Fruit fly (Drosophila melanogaster): ENCODE results near the gene B9d1.

Gene B9d1

DNA sequence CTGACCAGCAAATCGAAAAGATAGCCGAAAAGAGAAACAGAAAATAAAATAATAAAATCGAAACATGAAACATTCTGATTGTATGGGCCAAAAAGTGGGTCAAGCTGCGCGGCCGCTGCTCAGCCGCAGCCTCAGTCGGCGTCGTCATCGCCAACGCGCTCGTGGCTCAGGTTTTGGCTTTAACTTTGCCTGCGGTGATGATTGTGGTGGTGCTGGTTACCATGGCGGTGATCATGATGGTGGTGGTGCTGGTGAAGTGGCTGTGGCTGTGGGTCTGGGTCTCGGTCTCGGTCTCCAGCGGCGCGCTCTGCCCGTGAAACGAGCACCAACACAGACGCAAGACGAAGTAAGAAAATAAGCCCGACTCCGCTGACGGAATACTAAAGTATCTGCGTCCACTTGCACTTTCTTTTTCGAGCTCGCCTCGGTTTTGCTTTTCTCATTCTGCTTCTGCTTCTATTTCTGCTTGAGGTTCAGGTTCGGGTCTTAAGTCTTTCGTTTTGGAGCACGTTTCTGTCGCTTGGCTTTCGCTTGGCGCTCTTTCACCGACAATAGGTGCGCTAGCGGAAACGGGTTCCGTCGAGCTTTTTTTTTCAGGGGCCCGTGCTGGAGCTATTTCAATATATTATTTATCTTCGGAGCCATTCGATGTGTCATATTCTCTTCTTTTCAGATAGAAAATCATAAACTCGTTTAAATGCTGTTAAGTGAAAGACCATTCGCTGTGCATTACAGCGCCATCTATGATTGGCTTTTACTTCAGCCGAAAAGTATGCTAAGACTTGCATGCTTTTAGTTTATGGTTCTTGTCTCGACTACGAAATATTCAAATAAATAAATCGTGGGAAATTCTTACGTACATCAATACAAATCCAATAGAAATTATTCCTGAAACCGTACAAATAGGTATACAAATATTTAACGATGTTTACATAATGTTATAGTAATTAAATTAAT is 44.0 kb upstream of the B9d1 start (continued):
- no peak for TF ChIP-seq CG10979 (tag; optimal IDR thresholded peaks at IDR 0.05)
- no peak for TF ChIP-seq HHEX (GFP tag; optimal IDR thresholded peaks at IDR 0.05)
- no peak for TF ChIP-seq bowl (GFP tag; IDR thresholded peaks at IDR 0.05)
- peak; percentile 96 for TF ChIP-seq Dip2 (GFP tag; IDR thresholded peaks at IDR 0.05)
- peak; percentile 34; the same call in 1 of the 3 replicates for TF ChIP-seq CG11456 (GFP tag; IDR thresholded peaks at IDR 0.05)
- peak in 1 of 2 experiments; percentile 53 for TF ChIP-seq insv (GFP tag; optimal IDR thresholded peaks at IDR 0.05)
- no peak for TF ChIP-seq CG1233 (GFP tag; optimal IDR thresholded peaks at IDR 0.05)
- TF ChIP-seq chif (GFP tag; optimal IDR thresholded peaks at IDR 0.05) = peak in 1 of 2 experiments; percentile 25
- TF ChIP-seq trem (tag; optimal IDR thresholded peaks at IDR 0.05) = peak; percentile 28
- 0 out of 4 replicates have a peak, but pooled peaks have one; percentile 56 for TF ChIP-seq chinmo (GFP tag; IDR thresholded peaks at IDR 0.05; ENCODE audit: partially characterized antibody)
- TF ChIP-seq crp (GFP tag; optimal IDR thresholded peaks at IDR 0.05) = no peak
- no peak for TF ChIP-seq grau (tag; optimal IDR thresholded peaks at IDR 0.05)
- peak; percentile 24 for TF ChIP-seq Hsf (GFP tag; optimal IDR thresholded peaks at IDR 0.05)
- TF ChIP-seq psq (GFP tag; optimal IDR thresholded peaks at IDR 0.05) = no peak
- TF ChIP-seq Bgb (GFP tag; IDR thresholded peaks at IDR 0.05; ENCODE audit: partially characterized antibody) = 0 out of 2 replicates have a peak, but pooled peaks have one; percentile 13
- peak; percentile 39 for TF ChIP-seq zen (tag; optimal IDR thresholded peaks at IDR 0.05)
- TF ChIP-seq Opbp (GFP tag; IDR thresholded peaks at IDR 0.05; ENCODE audit: partially characterized antibody) = peak; percentile 53; the same call in 1 of the 3 replicates
- peak; percentile 63 for TF ChIP-seq pita (GFP tag; optimal IDR thresholded peaks at IDR 0.05)
- TF ChIP-seq CG33213 (GFP tag; optimal IDR thresholded peaks at IDR 0.05) = peak; percentile 50
- peak; percentile 82 for TF ChIP-seq Ets65A (GFP tag)
- peak; percentile 38 for TF ChIP-seq abd-A (tag; optimal IDR thresholded peaks at IDR 0.05)
- TF ChIP-seq vvl (GFP tag; IDR thresholded peaks at IDR 0.05) = 0 out of 2 replicates have a peak, but pooled peaks have one; percentile 21
- peak; percentile 30 for TF ChIP-seq sens (GFP tag)
- peak; percentile 4 for TF ChIP-seq Mad (GFP tag; optimal IDR thresholded peaks at IDR 0.05)
- no peak for TF ChIP-seq CG13296 (GFP tag; optimal IDR thresholded peaks at IDR 0.05)
- no peak for TF ChIP-seq pum (GFP tag; optimal IDR thresholded peaks at IDR 0.05)
- TF ChIP-seq HLHmδ (GFP tag; optimal IDR thresholded peaks at IDR 0.05) = no peak

DNA sequence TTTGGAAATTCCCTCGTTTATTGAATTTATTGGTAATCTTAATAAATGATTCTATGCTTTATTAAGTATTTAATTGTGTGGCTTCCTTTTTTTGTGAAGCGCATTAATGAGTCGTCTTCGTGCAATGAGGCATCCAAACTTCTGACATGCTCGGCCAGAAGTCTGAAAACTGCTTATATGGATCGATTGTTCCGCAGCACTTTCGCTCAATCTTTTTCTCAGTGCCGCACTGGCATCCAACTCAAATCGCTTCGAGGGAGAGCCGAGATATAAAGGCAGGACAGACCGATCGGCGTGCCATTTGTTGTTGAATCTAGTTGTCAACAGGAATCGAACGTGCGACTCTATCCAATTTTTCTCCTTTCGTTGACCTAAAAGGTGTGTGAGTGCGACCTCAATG is 42.0 kb upstream of the B9d1 start, which contains the start of gene Act88F:
Act88F (plus strand) TSS at position 301 of the 400 bp plus-strand sequence.
- no peak for TF ChIP-seq CG11085 (GFP tag; IDR thresholded peaks at IDR 0.05)
- no peak for TF ChIP-seq CG1603 (tag; optimal IDR thresholded peaks at IDR 0.05)
- TF ChIP-seq CG6272 (GFP tag; IDR thresholded peaks at IDR 0.05) = no peak
- no peak for TF ChIP-seq YL-1 (GFP tag; optimal IDR thresholded peaks at IDR 0.05)
- no peak for TF ChIP-seq D19A (tag; optimal IDR thresholded peaks at IDR 0.05)
- TF ChIP-seq grn (GFP tag; optimal IDR thresholded peaks at IDR 0.05) = no peak
- TF ChIP-seq CG10543 (GFP tag; optimal IDR thresholded peaks at IDR 0.05) = no peak
- TF ChIP-seq CG17829 (tag; optimal IDR thresholded peaks at IDR 0.05) = no peak
- no peak for TF ChIP-seq CG4854 (GFP tag; optimal IDR thresholded peaks at IDR 0.05)
- TF ChIP-seq CG3281 (GFP tag; optimal IDR thresholded peaks at IDR 0.05) = no peak
- no peak for TF ChIP-seq B-H1 (GFP tag; IDR thresholded peaks at IDR 0.05)
